Worm (Caenorhabditis elegans) whole organism, young adult: ENCODE measurements around the gene zip-10.

Source experiments
- B0019.2 ChIP-seq: fragments of 200-800 bp; sonication (Bioruptor generic); conservative IDR thresholded peaks from 2 replicates; pipeline ENCODE4 v1.3.6; 2022; ENCODE audit warnings: missing genetic modification reagents, missing genetic modification characterization, missing compliant biosample characterization
- F23B12.7 ChIP-seq: sonication (generic microtip); optimal IDR thresholded peaks from 2 replicates; lab custom pipeline; 2017; ENCODE audit warnings: missing genetic modification characterization, mild to moderate bottlenecking, missing compliant biosample characterization, antibody characterized with exemption, moderate library complexity; ENCODE audit not compliant: insufficient read depth
- F33H1.4 ChIP-seq: fragments of 200-800 bp; sonication (Bioruptor generic); IDR thresholded peaks from 2 replicates; pipeline ENCODE4 v1.3.6; 2022; ENCODE audit warnings: missing genetic modification reagents, missing genetic modification characterization, missing compliant biosample characterization
- F37B4.10 ChIP-seq: fragments of 200-800 bp; sonication (Bioruptor generic); IDR thresholded peaks from 2 replicates; pipeline ENCODE4 v1.3.6; 2022; ENCODE audit warnings: missing genetic modification characterization, missing compliant biosample characterization
- F52B5.7 ChIP-seq: sonication (generic microtip); optimal IDR thresholded peaks from 2 replicates; lab custom pipeline; 2016; ENCODE audit warnings: mild to moderate bottlenecking, missing genetic modification characterization, missing compliant biosample characterization
- K11D2.4 ChIP-seq: fragments of 200-800 bp; sonication (Bioruptor generic); IDR thresholded peaks from 2 replicates; pipeline ENCODE4 v1.3.6; 2022; ENCODE audit warnings: missing genetic modification reagents, missing genetic modification characterization, missing compliant biosample characterization
- Y53F4B.3 ChIP-seq: fragments of 200-800 bp; sonication (Bioruptor generic); IDR thresholded peaks from 2 replicates; pipeline ENCODE4 v1.3.6; 2022; ENCODE audit warnings: missing genetic modification reagents, missing genetic modification characterization, missing compliant biosample characterization
- Y53G8AR.9 ChIP-seq: fragments of 200-800 bp; sonication (Bioruptor generic); conservative IDR thresholded peaks from 2 replicates; pipeline ENCODE4 v1.3.6; 2022; ENCODE audit warnings: missing genetic modification reagents, missing genetic modification characterization, missing compliant biosample characterization
- Y56A3A.18 ChIP-seq: fragments of 200-800 bp; sonication (Bioruptor generic); IDR thresholded peaks from 2 replicates; pipeline ENCODE4 v1.3.6; 2022; ENCODE audit warnings: missing genetic modification reagents, missing genetic modification characterization, missing compliant biosample characterization
- Y67H2A.10 ChIP-seq: fragments of 200-800 bp; sonication (Bioruptor generic); conservative IDR thresholded peaks from 2 replicates; pipeline ENCODE4 v1.3.6; 2022; ENCODE audit warnings: missing genetic modification reagents, missing genetic modification characterization, missing compliant biosample characterization
- Y95B8A.8 ChIP-seq: fragments of 200-800 bp; sonication (Bioruptor generic); IDR thresholded peaks from 2 replicates; pipeline ENCODE4 v1.3.6; 2022; ENCODE audit warnings: missing genetic modification reagents, missing genetic modification characterization, missing compliant biosample characterization
- aptf-2 ChIP-seq: fragments of 200-800 bp; sonication (Bioruptor generic); conservative IDR thresholded peaks from 2 replicates; pipeline ENCODE4 v1.3.6; 2022; ENCODE audit warnings: missing genetic modification reagents, missing genetic modification characterization, missing compliant biosample characterization
- aptf-3 ChIP-seq: fragments of 200-800 bp; sonication (Bioruptor generic); IDR thresholded peaks from 2 replicates; pipeline ENCODE4 v1.3.6; 2022; ENCODE audit warnings: missing genetic modification characterization, missing compliant biosample characterization
- bed-1 ChIP-seq: fragments of 200-800 bp; sonication (Bioruptor generic); IDR thresholded peaks from 2 replicates; pipeline ENCODE4 v1.3.6; 2022; ENCODE audit warnings: missing genetic modification reagents, missing genetic modification characterization, missing compliant biosample characterization
- bed-2 ChIP-seq: fragments of 200-800 bp; sonication (Bioruptor generic); IDR thresholded peaks from 2 replicates; pipeline ENCODE4 v1.3.6; 2022; ENCODE audit warnings: missing genetic modification reagents, missing genetic modification characterization, missing compliant biosample characterization
- cebp-1 ChIP-seq, 2 experiments: fragments of 200-800 bp in 1 of 2; sonication (Bioruptor generic) in 1 of 2; sonication (generic microtip) in 1 of 2; IDR thresholded peaks in 1 of 2; optimal IDR thresholded peaks in 1 of 2; 2 replicates each; pipeline versions ENCODE4 v1.3.6 to Lab custom; 2017 to 2022; ENCODE audit warnings: missing compliant biosample characterization in 2 of 2, missing genetic modification characterization in 2 of 2, mild to moderate bottlenecking in 1 of 2, missing genetic modification reagents in 1 of 2, moderate library complexity in 1 of 2
- cebp-2 ChIP-seq: fragments of 200-800 bp; sonication (Bioruptor generic); IDR thresholded peaks from 2 replicates; pipeline ENCODE4 v1.3.6; 2022; ENCODE audit warnings: missing genetic modification characterization, missing compliant biosample characterization
- ceh-79 ChIP-seq: sonication (generic microtip); optimal IDR thresholded peaks from 2 replicates; lab custom pipeline; 2017; ENCODE audit warnings: mild to moderate bottlenecking, missing genetic modification characterization, missing compliant biosample characterization
- ceh-91 ChIP-seq: fragments of 200-800 bp; sonication (Bioruptor generic); IDR thresholded peaks from 2 replicates; pipeline ENCODE4 v1.3.6; 2022; ENCODE audit warnings: missing genetic modification reagents, missing genetic modification characterization, missing compliant biosample characterization
- dpff-1 ChIP-seq: sonication (generic microtip); optimal IDR thresholded peaks from 2 replicates; lab custom pipeline; 2017; ENCODE audit warnings: mild to moderate bottlenecking, missing genetic modification characterization, missing compliant biosample characterization
- egl-18 ChIP-seq: fragments of 200-800 bp; sonication (Bioruptor generic); IDR thresholded peaks from 2 replicates; pipeline ENCODE4 v1.3.6; 2022; ENCODE audit warnings: missing genetic modification reagents, missing genetic modification characterization, missing compliant biosample characterization
- fkh-3 ChIP-seq: sonication (generic microtip); optimal IDR thresholded peaks from 2 replicates; lab custom pipeline; 2016; ENCODE audit warnings: mild to moderate bottlenecking, missing genetic modification characterization, missing compliant biosample characterization
- gei-17 ChIP-seq: fragments of 200-800 bp; sonication (Bioruptor generic); optimal IDR thresholded peaks from 2 replicates; lab custom pipeline; 2018; ENCODE audit warnings: mild to moderate bottlenecking, missing genetic modification characterization, missing compliant biosample characterization
- hmg-1.2 ChIP-seq: fragments of 200-800 bp; sonication (Bioruptor generic); IDR thresholded peaks from 2 replicates; pipeline ENCODE4 v1.3.6; 2022; ENCODE audit warnings: missing genetic modification reagents, missing genetic modification characterization, missing compliant biosample characterization
- lsl-1 ChIP-seq: fragments of 200-800 bp; sonication (Bioruptor generic); optimal IDR thresholded peaks from 2 replicates; lab custom pipeline; 2018; ENCODE audit warnings: mild to moderate bottlenecking, missing genetic modification characterization, moderate library complexity, missing compliant biosample characterization
- madf-3 ChIP-seq: fragments of 200-800 bp; sonication (Bioruptor generic); IDR thresholded peaks from 2 replicates; pipeline ENCODE4 v1.3.6; 2022; ENCODE audit warnings: missing genetic modification reagents, missing genetic modification characterization, missing compliant biosample characterization
- madf-6 ChIP-seq: fragments of 200-800 bp; sonication (Bioruptor generic); IDR thresholded peaks from 2 replicates; pipeline ENCODE4 v1.3.6; 2022; ENCODE audit warnings: missing genetic modification reagents, missing genetic modification characterization, missing compliant biosample characterization
- madf-8 ChIP-seq: fragments of 200-800 bp; sonication (Bioruptor generic); conservative IDR thresholded peaks from 2 replicates; pipeline ENCODE4 v1.3.6; 2022; ENCODE audit warnings: missing genetic modification reagents, missing genetic modification characterization, missing compliant biosample characterization
- mel-28 ChIP-seq: sonication (generic microtip); optimal IDR thresholded peaks from 2 replicates; lab custom pipeline; 2016; ENCODE audit warnings: borderline replicate concordance, mild to moderate bottlenecking, missing genetic modification characterization, missing compliant biosample characterization
- mxl-1 ChIP-seq: sonication (generic microtip); optimal IDR thresholded peaks from 2 replicates; lab custom pipeline; 2016; ENCODE audit warnings: missing genetic modification characterization, missing compliant biosample characterization
- nfya-1 ChIP-seq: sonication (generic microtip); optimal IDR thresholded peaks from 2 replicates; lab custom pipeline; 2017; ENCODE audit warnings: antibody characterized with exemption, missing compliant biosample characterization, missing genetic modification characterization, borderline replicate concordance; ENCODE audit not compliant: insufficient read depth
- nfya-2 ChIP-seq: fragments of 200-800 bp; sonication (Bioruptor generic); IDR thresholded peaks from 2 replicates; pipeline ENCODE4 v1.3.6; 2022; ENCODE audit warnings: missing genetic modification reagents, missing genetic modification characterization, missing compliant biosample characterization
- nhr-27 ChIP-seq: fragments of 200-800 bp; sonication (Bioruptor generic); optimal IDR thresholded peaks from 2 replicates; lab custom pipeline; 2018; ENCODE audit warnings: mild to moderate bottlenecking, missing genetic modification characterization, moderate library complexity, missing compliant biosample characterization
- rec-8 ChIP-seq, 2 experiments: sonication (generic microtip); optimal IDR thresholded peaks; 2 replicates each; lab custom pipeline; 2016; ENCODE audit warnings: mild to moderate bottlenecking in 2 of 2, missing genetic modification characterization in 2 of 2, missing genetic modification reagents in 2 of 2, missing genotype in 2 of 2, missing biosample characterization in 1 of 2, missing compliant biosample characterization in 1 of 2, moderate library complexity in 1 of 2
- snpc-3.4 ChIP-seq: sonication (generic microtip); optimal IDR thresholded peaks from 2 replicates; lab custom pipeline; 2017; ENCODE audit warnings: missing genetic modification characterization, mild to moderate bottlenecking, missing compliant biosample characterization, antibody characterized with exemption, moderate library complexity, missing genotype, missing genetic modification reagents
- snpc-4 ChIP-seq, 5 experiments: fragments of 150-350 bp in 1 of 5; sonication (generic microtip) in 4 of 5; optimal IDR thresholded peaks; 2 replicates each; lab custom pipeline; 2014 to 2018; ENCODE audit warnings: missing genetic modification characterization in 5 of 5, missing biosample characterization in 3 of 5, antibody characterized with exemption in 2 of 5, mild to moderate bottlenecking in 2 of 5, missing compliant biosample characterization in 2 of 5, missing genotype in 2 of 5, moderate library complexity in 2 of 5, missing genetic modification reagents in 1 of 5
- somi-1 ChIP-seq: fragments of 200-800 bp; sonication (Bioruptor generic); optimal IDR thresholded peaks from 2 replicates; lab custom pipeline; 2018; ENCODE audit warnings: mild to moderate bottlenecking, missing genetic modification characterization, missing compliant biosample characterization
- tbp1 ChIP-seq: fragments of 200-800 bp; sonication (Bioruptor generic); optimal IDR thresholded peaks from 2 replicates; lab custom pipeline; 2018; ENCODE audit warnings: mild to moderate bottlenecking, missing genetic modification characterization, missing compliant biosample characterization
- tbx-9 ChIP-seq: sonication (generic microtip); optimal IDR thresholded peaks from 2 replicates; lab custom pipeline; 2016; ENCODE audit warnings: borderline replicate concordance, missing genetic modification characterization, inconsistent platforms, missing compliant biosample characterization
- tlf-1 ChIP-seq: fragments of 200-800 bp; sonication (Bioruptor generic); optimal IDR thresholded peaks from 2 replicates; lab custom pipeline; 2018; ENCODE audit warnings: mild to moderate bottlenecking, missing genetic modification characterization, missing compliant biosample characterization
- xnd-1 ChIP-seq: sonication (generic microtip); optimal IDR thresholded peaks from 2 replicates; lab custom pipeline; 2016; ENCODE audit warnings: missing genotype, missing genetic modification reagents, missing genetic modification characterization, missing compliant biosample characterization
- zfh-2 ChIP-seq: fragments of 200-800 bp; sonication (Bioruptor generic); conservative IDR thresholded peaks from 2 replicates; pipeline ENCODE4 v1.3.6; 2022; ENCODE audit warnings: missing genetic modification reagents, missing genetic modification characterization, missing compliant biosample characterization
- zim-3 ChIP-seq: sonication (generic microtip); optimal IDR thresholded peaks from 2 replicates; lab custom pipeline; 2017; ENCODE audit warnings: mild to moderate bottlenecking, missing genetic modification characterization, moderate library complexity, missing compliant biosample characterization
- ztf-18 ChIP-seq: sonication (generic microtip); optimal IDR thresholded peaks from 2 replicates; lab custom pipeline; 2016; ENCODE audit warnings: missing genotype, mild to moderate bottlenecking, missing genetic modification characterization, missing compliant biosample characterization
- ztf-22 ChIP-seq: fragments of 200-800 bp; sonication (Bioruptor generic); optimal IDR thresholded peaks from 2 replicates; lab custom pipeline; 2018; ENCODE audit warnings: mild to moderate bottlenecking, missing genetic modification characterization, moderate library complexity, missing compliant biosample characterization
- ztf-25 ChIP-seq: fragments of 200-800 bp; sonication (Bioruptor generic); IDR thresholded peaks from 2 replicates; pipeline ENCODE4 v1.3.6; 2022; ENCODE audit warnings: missing genetic modification reagents, missing genetic modification characterization, missing compliant biosample characterization
- ztf-6 ChIP-seq: fragments of 200-800 bp; sonication (Bioruptor generic); IDR thresholded peaks from 2 replicates; pipeline ENCODE4 v1.3.6; 2022; ENCODE audit warnings: missing genetic modification reagents, missing genetic modification characterization, missing compliant biosample characterization

The zip-10 gene

ce11 chrV:11610481-11610880 is 40.1 kb downstream of the zip-10 start, which contains the start of gene sas-5 (continued):
- TF ChIP-seq F23B12.7 (tag; lab: Kevin White, UChicago) (peak; percentile 78), bed-2 (no peak), Y67H2A.10 (GFP tag; lab: Robert Waterston, UW) (no peak), ceh-79 (no peak), Y95B8A.8 (GFP tag; lab: Robert Waterston, UW) (0 out of 2 replicates have a peak, but pooled peaks have one; percentile 25), zim-3 (no peak), zfh-2 (GFP tag; lab: Robert Waterston, UW) (no peak), madf-8 (GFP tag; lab: Robert Waterston, UW) (peak; percentile 84), snpc-3.4 (tag; lab: Kevin White, UChicago) (peak; percentile 88), mel-28 (tag; lab: Kevin White, UChicago) (no peak), cebp-1 (GFP tag; IDR thresholded peaks at IDR 0.05; lab: Robert Waterston, UW) (no peak), cebp-1 (tag; optimal IDR thresholded peaks at IDR 0.05; lab: Kevin White, UChicago) (peak; percentile 66), F52B5.7 (no peak), lsl-1 (GFP tag; lab: Kevin White, UChicago) (peak; percentile 67), madf-6 (GFP tag; lab: Robert Waterston, UW) (peak; percentile 93), fkh-3 (no peak), Y53F4B.3 (GFP tag; lab: Robert Waterston, UW) (no peak), nfya-2 (GFP tag; lab: Robert Waterston, UW) (no peak), somi-1 (no peak), mxl-1 (tag; lab: Kevin White, UChicago) (no peak), tbp1 (no peak), egl-18 (GFP tag; lab: Robert Waterston, UW) (no peak), ztf-6 (no peak), nfya-1 (tag; lab: Kevin White, UChicago) (no peak), ztf-22 (GFP tag; lab: Kevin White, UChicago) (no peak), ztf-18 (peak; percentile 67), nhr-27 (tag; lab: Kevin White, UChicago) (no peak), snpc-4 (GFP tag; optimal IDR thresholded peaks at IDR 0.05; lab: Kevin White, UChicago) (no peak), snpc-4 (tag; optimal IDR thresholded peaks at IDR 0.05; lab: Kevin White, UChicago) (peak in 3 of 4 experiments; percentile 70 to 77 (median 76)), K11D2.4 (GFP tag; lab: Robert Waterston, UW) (no peak), tbx-9 (tag; lab: Kevin White, UChicago) (no peak), tlf-1 (peak; percentile 70), aptf-2 (GFP tag; lab: Robert Waterston, UW) (no peak), dpff-1 (tag; lab: Kevin White, UChicago) (no peak), F37B4.10 (no peak), Y53G8AR.9 (GFP tag; lab: Robert Waterston, UW) (peak; percentile 57; the same call in 1 of the 2 replicates), B0019.2 (GFP tag; lab: Robert Waterston, UW) (peak; percentile 37; the same call in 1 of the 2 replicates), xnd-1 (tag; lab: Kevin White, UChicago) (peak; percentile 72), bed-1 (GFP tag; lab: Robert Waterston, UW) (no peak), Y56A3A.18 (peak; percentile 71; the same call in 1 of the 2 replicates), rec-8 (tag; optimal IDR thresholded peaks at IDR 0.05; lab: Kevin White, UChicago) (peak in 1 of 2 experiments; percentile 50), hmg-1.2 (GFP tag; lab: Robert Waterston, UW) (peak; percentile 58), aptf-3 (GFP tag; lab: Robert Waterston, UW) (no peak), ztf-25 (GFP tag; lab: Robert Waterston, UW) (0 out of 2 replicates have a peak, but pooled peaks have one; percentile 37), ceh-91 (GFP tag; lab: Robert Waterston, UW) (peak; percentile 67), cebp-2 (GFP tag; lab: Robert Waterston, UW) (no peak), F33H1.4 (GFP tag; lab: Robert Waterston, UW) (peak; percentile 64), gei-17 (GFP tag; lab: Kevin White, UChicago) (no peak), madf-3 (GFP tag; lab: Robert Waterston, UW) (no peak)
